Fruit fly (Drosophila melanogaster): Measurements from ENCODE around the gene Taf12.

Gene Taf12

DNA sequence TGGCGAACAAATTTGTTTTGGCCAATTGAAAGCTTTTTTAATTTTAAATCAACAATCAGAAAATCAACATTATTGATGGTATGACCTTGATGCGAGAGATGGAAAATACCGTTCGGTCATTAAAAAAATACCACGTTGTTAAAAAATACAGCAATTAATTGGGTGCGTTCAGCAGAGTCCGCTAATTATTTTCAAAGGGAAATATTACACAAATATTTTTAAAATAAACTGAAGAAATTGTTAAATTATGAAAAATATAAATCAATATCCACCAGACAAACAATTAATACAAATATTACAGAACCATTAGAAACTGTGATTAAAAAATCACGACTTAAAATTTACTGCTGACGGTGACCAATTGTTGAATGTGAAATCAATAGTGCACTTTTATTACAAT, 1.5 kb downstream of the Taf12 start, which contains the start of gene CG18476 (continued):
- TF ChIP-seq lab (GFP tag; optimal IDR thresholded peaks at IDR 0.05) (peak; percentile 93), E2f2 (GFP tag; IDR thresholded peaks at IDR 0.05) (peak; percentile 74), Gug (GFP tag; IDR thresholded peaks at IDR 0.05) (no peak; the same call in 2 of the 4 replicates), Kr (GFP tag; optimal IDR thresholded peaks at IDR 0.05) (no peak), CG15696 (tag; optimal IDR thresholded peaks at IDR 0.05) (peak; percentile 93), CG6654 (GFP tag; optimal IDR thresholded peaks at IDR 0.05) (peak; percentile 73), wdn (GFP tag; IDR thresholded peaks at IDR 0.05) (peak; percentile 86), fd3F (GFP tag; optimal IDR thresholded peaks at IDR 0.05) (peak; percentile 90), ab (GFP tag; optimal IDR thresholded peaks at IDR 0.05) (no peak), Hsf (GFP tag; optimal IDR thresholded peaks at IDR 0.05) (peak; percentile 91), Dip3 (GFP tag; optimal IDR thresholded peaks at IDR 0.05) (peak; percentile 58), ac (GFP tag; optimal IDR thresholded peaks at IDR 0.05) (peak; percentile 34), Gsc (GFP tag; IDR thresholded peaks at IDR 0.05) (peak; percentile 68; the same call in 1 of the 2 replicates), CG12219 (GFP tag; optimal IDR thresholded peaks at IDR 0.05) (peak; percentile 76), slbo (GFP tag; IDR thresholded peaks at IDR 0.05) (peak; percentile 95), vfl (GFP tag; optimal IDR thresholded peaks at IDR 0.05) (peak; percentile 69), CG17361 (GFP tag; IDR thresholded peaks at IDR 0.05) (peak; percentile 96), HmgZ (tag; optimal IDR thresholded peaks at IDR 0.05) (peak; percentile 92), CG9932 (GFP tag; IDR thresholded peaks at IDR 0.05) (peak; percentile 91), Ptx1 (GFP tag; IDR thresholded peaks at IDR 0.05) (peak; percentile 95), shn (GFP tag; optimal IDR thresholded peaks at IDR 0.05) (peak; percentile 20), CG3163 (GFP tag; optimal IDR thresholded peaks at IDR 0.05) (peak; percentile 18), CG31441 (GFP tag; IDR thresholded peaks at IDR 0.05) (peak; percentile 100), Sin3A (optimal IDR thresholded peaks at IDR 0.05) (no peak), bowl (GFP tag; IDR thresholded peaks at IDR 0.05) (peak; percentile 72), hkb (optimal IDR thresholded peaks at IDR 0.05) (no peak), hkb (GFP tag; IDR thresholded peaks at IDR 0.05) (peak; percentile 94), Asciz (GFP tag; optimal IDR thresholded peaks at IDR 0.05) (peak; percentile 90), Ravus (GFP tag; IDR thresholded peaks at IDR 0.05) (peak; percentile 80), trem (tag; optimal IDR thresholded peaks at IDR 0.05) (peak; percentile 93), vnd (GFP tag; IDR thresholded peaks at IDR 0.05; ENCODE audit: partially characterized antibody) (no peak), CG4424 (GFP tag; optimal IDR thresholded peaks at IDR 0.05) (peak; percentile 91), dpn (GFP tag; optimal IDR thresholded peaks at IDR 0.05) (peak; percentile 76 to 89), CrebB (tag; optimal IDR thresholded peaks at IDR 0.05) (peak; percentile 76), CG5953 (GFP tag; IDR thresholded peaks at IDR 0.05) (peak; percentile 69), CG16813 (GFP tag; IDR thresholded peaks at IDR 0.05; ENCODE audit: partially characterized antibody) (no peak), CG11085 (GFP tag; IDR thresholded peaks at IDR 0.05) (peak; percentile 90), ssp (GFP tag; IDR thresholded peaks at IDR 0.05) (peak; percentile 80), CG34422 (GFP tag; IDR thresholded peaks at IDR 0.05) (peak; percentile 96), Hr3 (GFP tag; optimal IDR thresholded peaks at IDR 0.05) (peak; percentile 86), NC2β (GFP tag; optimal IDR thresholded peaks at IDR 0.05) (peak; percentile 54), CG2202 (tag; optimal IDR thresholded peaks at IDR 0.05) (peak; percentile 64), CG30020 (tag; optimal IDR thresholded peaks at IDR 0.05) (peak; percentile 77), Jarid2 (GFP tag; optimal IDR thresholded peaks at IDR 0.05) (peak; percentile 29), CG33213 (GFP tag; optimal IDR thresholded peaks at IDR 0.05) (peak; percentile 45), ken (GFP tag; IDR thresholded peaks at IDR 0.05) (peak; percentile 92), CG5245 (GFP tag; optimal IDR thresholded peaks at IDR 0.05) (peak; percentile 77), CG32772 (GFP tag; IDR thresholded peaks at IDR 0.05) (peak; percentile 92), CG32532 (GFP tag; IDR thresholded peaks at IDR 0.05) (peak; percentile 96), jigr1 (GFP tag; IDR thresholded peaks at IDR 0.05) (peak; percentile 75), wek (GFP tag; optimal IDR thresholded peaks at IDR 0.05) (peak; percentile 25), sqz (GFP tag; optimal IDR thresholded peaks at IDR 0.05) (no peak), unpg (GFP tag; optimal IDR thresholded peaks at IDR 0.05) (peak; percentile 96)

All from whole organism, embryonic.